Fruit fly (Drosophila melanogaster) Kc167 (cell line): ENCODE results near the gene Msp300.

ENCODE experiments used
- Myc ChIP-seq: fragments of >200 bp; optimal IDR thresholded peaks from 2 replicates; lab custom pipeline; 2017; ENCODE audit warnings: missing external identifiers
- Sin3A ChIP-seq: fragments of >200 bp; optimal IDR thresholded peaks from 2 replicates; lab custom pipeline; 2018; ENCODE audit warnings: missing external identifiers
- h ChIP-seq: fragments of >200 bp; optimal IDR thresholded peaks from 3 replicates; lab custom pipeline; 2018; ENCODE audit warnings: missing external identifiers
- insv ChIP-seq: fragments of >200 bp; optimal IDR thresholded peaks from 3 replicates; lab custom pipeline; 2018; ENCODE audit warnings: missing external identifiers
- psq ChIP-seq: fragments of >200 bp; optimal IDR thresholded peaks from 2 replicates; lab custom pipeline; 2017; ENCODE audit warnings: missing external identifiers
- ttk ChIP-seq: sonication (Bioruptor generic); optimal IDR thresholded peaks from 2 replicates; lab custom pipeline; 2017; ENCODE audit warnings: missing external identifiers

Msp300 gene

DNA sequence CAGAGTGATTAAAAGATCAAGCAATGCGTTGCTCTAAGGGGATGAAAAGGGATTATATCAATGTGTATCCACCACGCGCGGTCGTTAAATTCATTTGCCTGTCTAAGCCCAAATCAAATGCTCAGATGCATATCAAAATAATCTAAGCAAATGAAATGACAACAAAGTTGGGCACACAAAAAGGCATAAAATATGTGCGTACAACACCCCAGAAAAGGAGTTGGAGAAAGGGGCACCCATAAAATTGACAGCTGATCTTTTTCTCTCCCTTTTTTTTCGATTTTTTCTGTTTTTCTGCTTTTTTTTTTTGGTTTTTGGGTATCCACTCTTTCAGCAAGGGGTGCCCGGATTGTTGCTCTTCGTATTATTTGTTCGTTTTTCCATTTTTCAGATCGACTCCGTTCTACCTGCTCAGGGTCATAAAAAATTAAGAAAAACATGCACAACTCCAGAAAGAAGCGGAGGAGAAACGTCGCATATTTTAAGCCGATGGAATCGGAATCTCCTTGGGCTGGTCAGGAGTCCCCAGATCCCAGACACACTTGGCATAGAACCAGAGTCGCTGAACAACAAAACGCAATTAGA lies 134.1 kb downstream of the Msp300 start:
- TF ChIP-seq Myc (lab: Kevin White, UChicago): no peak
- no peak for TF ChIP-seq ttk (lab: Kevin White, UChicago)
- no peak for TF ChIP-seq psq (lab: Kevin White, UChicago)
- TF ChIP-seq insv: no peak
- no peak for TF ChIP-seq h (lab: Kevin White, UChicago)
- no peak for TF ChIP-seq Sin3A (lab: Kevin White, UChicago)

DNA sequence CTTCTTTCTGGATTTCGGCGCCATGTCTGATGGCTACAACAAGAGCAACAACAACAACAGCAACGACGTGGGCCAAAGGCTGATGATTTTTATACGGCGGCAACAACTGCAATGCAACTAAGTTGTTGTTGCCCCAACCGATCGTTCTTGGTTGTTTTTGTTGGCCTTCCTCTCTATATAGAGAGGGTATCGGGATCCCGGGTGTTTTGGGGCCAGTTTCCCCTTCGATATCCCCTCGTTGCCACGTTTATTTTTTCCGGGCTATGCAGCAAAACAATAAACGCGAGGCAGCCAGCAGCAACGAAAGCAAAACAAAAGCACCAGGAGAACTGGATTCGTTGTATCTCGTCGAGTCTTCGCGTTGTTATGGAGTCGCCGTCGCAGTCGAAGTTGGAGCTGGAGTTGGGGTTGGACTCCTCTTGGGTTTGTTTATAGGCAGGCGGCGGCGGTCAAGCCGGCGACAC lies 135.7 kb downstream of the Msp300 start:
- TF ChIP-seq Myc (lab: Kevin White, UChicago): no peak
- TF ChIP-seq ttk (lab: Kevin White, UChicago): no peak
- TF ChIP-seq h (lab: Kevin White, UChicago): no peak
- TF ChIP-seq Sin3A (lab: Kevin White, UChicago): no peak
- TF ChIP-seq insv: no peak
- no peak for TF ChIP-seq psq (lab: Kevin White, UChicago)

DNA sequence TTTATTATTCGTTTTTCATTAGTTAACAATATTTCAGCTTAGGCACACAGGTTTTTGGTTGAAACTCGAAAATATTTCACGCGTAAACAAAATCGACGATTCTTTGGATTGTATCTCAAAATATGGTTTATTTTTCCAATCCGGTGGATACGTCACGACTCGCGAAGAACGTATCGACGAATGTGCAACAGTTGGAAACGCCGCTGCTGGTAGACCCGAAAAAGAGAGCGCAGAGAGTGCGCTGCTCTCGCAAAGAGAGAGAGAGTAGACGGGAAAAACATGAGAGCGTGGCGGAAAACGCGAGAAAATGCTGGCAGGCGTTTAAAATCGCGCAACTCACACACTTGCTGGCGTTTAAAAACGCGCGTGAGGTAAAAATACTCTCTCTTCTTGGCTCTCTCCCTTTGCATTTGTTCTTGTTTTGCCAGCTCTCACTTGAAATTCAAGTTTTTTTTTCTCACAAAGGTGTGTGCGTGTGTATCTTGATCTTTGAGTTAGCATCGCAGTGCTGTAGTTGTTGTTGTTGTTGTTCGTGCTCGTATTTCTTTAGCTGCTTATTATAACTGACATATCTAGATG lies 136.6 kb downstream of the Msp300 start:
- TF ChIP-seq insv (no peak), ttk (lab: Kevin White, UChicago) (no peak), Sin3A (lab: Kevin White, UChicago) (no peak), Myc (lab: Kevin White, UChicago) (no peak), psq (lab: Kevin White, UChicago) (no peak), h (lab: Kevin White, UChicago) (no peak)

DNA sequence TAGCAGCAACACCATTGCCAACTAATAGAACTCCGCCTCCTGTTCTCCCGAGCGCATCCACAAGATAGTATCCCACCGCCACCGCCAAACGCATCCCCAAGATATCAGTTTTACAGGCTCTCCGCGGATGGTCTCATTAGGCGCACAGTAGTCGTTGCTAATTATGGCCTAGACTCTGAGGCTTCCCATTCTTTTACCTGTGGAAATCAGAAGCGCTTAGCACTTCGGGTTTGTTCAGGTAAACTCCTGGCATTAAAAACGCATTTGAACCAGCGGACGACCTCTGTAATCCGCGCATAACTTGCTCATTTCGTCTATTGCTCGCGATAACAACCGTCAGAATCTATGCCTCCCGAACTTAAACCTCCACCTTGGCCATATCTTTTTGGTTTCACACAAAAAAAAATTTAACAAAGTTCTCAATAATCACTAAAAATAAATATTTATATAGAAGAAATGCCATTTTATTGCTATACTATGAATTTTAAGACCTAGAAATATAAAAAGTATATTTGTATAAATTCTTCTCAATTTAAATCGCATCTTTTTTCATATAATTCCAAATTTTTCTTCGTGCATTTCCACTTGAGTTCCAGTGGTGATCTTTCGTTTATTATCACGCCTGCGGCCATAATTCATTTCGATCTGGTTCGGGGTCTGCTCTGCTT lies 137.4 kb downstream of the Msp300 start:
- TF ChIP-seq insv (no peak), Myc (lab: Kevin White, UChicago) (no peak), psq (lab: Kevin White, UChicago) (no peak), ttk (lab: Kevin White, UChicago) (no peak), h (lab: Kevin White, UChicago) (no peak), Sin3A (lab: Kevin White, UChicago) (no peak)

DNA sequence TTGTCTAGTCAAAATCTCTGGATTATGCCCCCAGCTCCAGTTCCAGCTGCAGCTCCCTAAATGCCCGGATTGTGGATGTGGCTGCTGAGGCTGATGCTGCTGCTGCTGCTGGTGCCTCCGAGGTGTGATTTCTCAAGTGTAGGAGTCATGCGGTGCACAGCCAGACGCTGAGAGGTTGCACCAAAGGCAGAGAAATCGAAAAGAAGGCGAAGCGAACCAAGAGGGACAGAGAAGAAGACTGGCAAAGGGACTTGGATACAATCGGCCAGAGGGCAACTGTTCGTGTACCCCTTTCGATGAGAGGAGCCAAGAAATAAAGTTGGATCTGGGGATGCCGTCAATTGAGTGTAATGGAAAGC lies 137.9 kb downstream of the Msp300 start:
- TF ChIP-seq insv: no peak
- TF ChIP-seq psq (lab: Kevin White, UChicago): no peak
- no peak for TF ChIP-seq Myc (lab: Kevin White, UChicago)
- no peak for TF ChIP-seq Sin3A (lab: Kevin White, UChicago)
- TF ChIP-seq ttk (lab: Kevin White, UChicago): no peak
- no peak for TF ChIP-seq h (lab: Kevin White, UChicago)

DNA sequence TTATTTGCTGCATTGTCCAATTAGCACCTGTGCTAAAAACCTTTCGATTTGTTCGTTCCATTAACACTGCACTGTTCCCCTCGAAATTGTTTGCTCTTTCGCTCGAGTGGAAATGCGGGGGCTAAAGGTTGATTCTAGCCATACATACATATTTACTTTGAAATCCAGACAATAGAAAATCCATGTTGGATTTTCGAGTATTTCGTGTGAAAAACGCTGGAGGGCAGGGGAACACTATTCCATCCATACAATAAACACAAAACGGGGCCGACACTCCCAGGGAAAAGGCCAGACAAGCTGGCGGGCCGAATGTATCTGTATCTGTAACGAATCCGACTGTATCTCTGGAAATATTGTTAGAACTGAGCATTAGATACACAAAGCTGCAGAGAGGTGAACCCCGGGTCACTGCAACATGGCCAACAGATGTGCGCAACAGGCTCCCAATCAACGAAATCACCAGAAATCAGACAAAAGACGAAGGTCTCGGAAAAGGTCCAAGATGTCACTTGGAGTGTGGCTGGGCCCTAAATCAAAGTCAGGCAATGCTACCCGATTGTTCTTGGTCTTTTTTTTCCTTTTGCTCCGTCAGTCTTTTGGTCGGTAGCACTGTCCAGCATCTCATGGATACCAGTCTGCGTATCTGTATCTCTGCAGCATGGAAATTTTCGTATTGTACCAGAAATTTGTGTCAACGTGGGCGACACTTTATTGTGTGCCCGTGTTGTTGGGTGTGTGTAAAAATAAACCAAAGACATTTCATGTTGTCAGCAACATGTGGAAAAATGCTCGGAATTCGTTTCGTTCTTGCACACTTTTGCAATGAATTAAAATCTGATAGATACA lies 139.0 kb downstream of the Msp300 start:
- TF ChIP-seq Sin3A (lab: Kevin White, UChicago) (no peak), insv (no peak), ttk (lab: Kevin White, UChicago) (no peak), h (lab: Kevin White, UChicago) (no peak), Myc (lab: Kevin White, UChicago) (no peak), psq (lab: Kevin White, UChicago) (no peak)

DNA sequence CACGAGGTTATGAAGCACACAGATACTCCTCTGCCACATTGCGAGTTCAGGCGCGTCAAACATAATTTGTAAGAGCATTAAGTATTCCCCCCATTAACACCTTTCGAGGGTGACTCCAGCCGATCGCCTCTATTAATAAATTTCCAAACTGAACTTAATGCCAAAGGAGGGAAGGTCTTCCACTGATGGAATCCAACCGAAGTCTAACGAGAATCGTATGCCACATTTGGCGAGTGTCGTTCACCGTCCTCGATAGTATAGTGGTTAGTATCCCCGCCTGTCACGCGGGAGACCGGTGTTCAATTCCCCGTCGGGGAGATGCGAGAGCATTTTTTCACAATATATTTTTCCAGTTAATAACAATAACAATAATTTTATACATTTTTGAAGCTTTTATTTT lies 139.8 kb downstream of the Msp300 start:
- TF ChIP-seq insv: no peak
- TF ChIP-seq h (lab: Kevin White, UChicago): no peak
- no peak for TF ChIP-seq Sin3A (lab: Kevin White, UChicago)
- no peak for TF ChIP-seq Myc (lab: Kevin White, UChicago)
- TF ChIP-seq psq (lab: Kevin White, UChicago): no peak
- TF ChIP-seq ttk (lab: Kevin White, UChicago): no peak

DNA sequence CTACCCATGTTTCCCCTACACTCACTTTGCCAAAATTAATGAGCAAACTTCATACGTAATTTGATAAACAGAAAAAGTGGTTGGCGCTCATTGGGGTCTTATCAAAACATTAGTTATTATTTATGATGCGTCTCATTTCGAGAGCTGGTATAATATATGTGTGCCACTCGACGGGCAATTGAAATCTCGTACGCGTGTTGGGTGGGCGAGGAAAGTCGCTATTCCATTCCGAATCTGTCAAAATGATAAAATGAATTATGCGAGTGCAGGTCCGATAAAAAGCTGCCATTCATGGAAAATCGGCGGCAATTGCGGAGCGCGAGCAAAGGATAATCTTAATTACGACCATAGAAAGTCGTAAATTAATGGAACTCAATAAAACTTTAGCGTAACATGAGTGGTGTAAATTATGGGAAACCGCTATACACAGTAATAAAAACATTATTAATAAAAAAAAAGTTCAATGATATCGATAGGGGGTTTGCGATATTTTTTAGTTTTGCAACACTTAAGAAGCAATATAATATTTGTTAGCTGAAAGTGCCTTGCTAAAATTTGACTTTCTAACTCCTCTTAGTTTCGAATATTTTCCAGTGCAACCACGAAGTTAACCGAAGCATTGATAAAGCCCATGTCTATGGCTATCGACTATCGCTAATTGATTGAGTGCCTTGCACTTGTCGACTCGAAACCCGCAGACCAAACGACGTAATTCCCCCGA lies 141.7 kb downstream of the Msp300 start:
- TF ChIP-seq Sin3A (lab: Kevin White, UChicago) (no peak), psq (lab: Kevin White, UChicago) (no peak)

DNA sequence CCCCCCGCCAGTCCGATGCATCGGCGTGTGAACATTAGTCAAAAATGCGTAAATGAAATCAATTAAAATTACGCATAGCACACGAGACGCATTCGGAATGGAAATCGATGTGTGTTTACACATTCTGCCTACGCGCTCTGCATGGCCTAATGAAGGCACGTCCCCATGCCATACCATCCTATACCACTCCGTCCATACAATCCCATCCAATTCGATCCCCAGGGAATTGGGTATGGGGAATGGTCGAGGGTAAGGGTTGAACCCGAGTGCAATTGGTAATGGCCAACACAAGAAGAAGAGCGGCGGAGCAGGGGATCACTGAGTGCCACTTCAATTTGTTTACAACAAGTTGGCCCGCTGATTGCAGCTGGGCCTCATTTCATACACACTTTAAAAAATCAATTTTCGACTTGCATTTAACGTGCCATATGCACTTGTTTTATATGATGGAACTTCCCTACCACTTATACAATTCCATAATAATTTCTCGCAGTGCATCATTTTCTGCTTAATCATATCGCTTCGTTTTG lies 144.8 kb downstream of the Msp300 start:
- TF ChIP-seq insv (no peak), psq (lab: Kevin White, UChicago) (no peak), Myc (lab: Kevin White, UChicago) (no peak), Sin3A (lab: Kevin White, UChicago) (no peak), ttk (lab: Kevin White, UChicago) (no peak), h (lab: Kevin White, UChicago) (no peak)

DNA sequence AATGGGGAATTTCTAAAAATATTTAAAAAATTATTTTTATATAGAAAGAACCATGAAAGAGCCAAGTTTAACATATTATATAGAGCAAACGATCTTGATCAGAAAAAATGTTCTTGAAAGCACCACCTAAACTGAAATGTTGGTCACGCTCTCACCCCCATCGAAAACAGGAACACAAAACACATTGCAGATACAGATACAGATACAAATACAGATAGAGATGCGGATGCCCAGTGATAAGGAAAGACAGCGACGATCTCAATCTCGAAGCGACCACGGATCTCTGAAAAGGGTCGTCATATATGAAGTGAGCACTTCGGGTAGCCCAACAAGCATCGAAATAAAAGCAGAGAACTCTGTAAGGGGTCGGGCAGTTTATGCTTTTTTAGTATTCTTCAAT lies 146.7 kb downstream of the Msp300 start:
- no peak for TF ChIP-seq Sin3A (lab: Kevin White, UChicago)
- no peak for TF ChIP-seq h (lab: Kevin White, UChicago)
- TF ChIP-seq insv: no peak
- no peak for TF ChIP-seq psq (lab: Kevin White, UChicago)
- TF ChIP-seq Myc (lab: Kevin White, UChicago): no peak
- TF ChIP-seq ttk (lab: Kevin White, UChicago): no peak
